Worm (Caenorhabditis elegans) whole organism, midembryonic: ENCODE results near the gene F40G12.4.

ENCODE experiments used
- T22C8.4 ChIP-seq: fragments of 200-800 bp; sonication (Bioruptor generic); IDR thresholded peaks from 2 replicates; pipeline ENCODE4 v1.3.6; 2022; ENCODE audit warnings: missing genetic modification characterization, missing compliant biosample characterization
- cog-1 ChIP-seq: sonication (generic microtip); optimal IDR thresholded peaks from 2 replicates; lab custom pipeline; 2016; ENCODE audit warnings: missing genetic modification characterization, missing compliant biosample characterization
- flt-1 ChIP-seq: fragments of 200-800 bp; sonication (Bioruptor generic); IDR thresholded peaks from 2 replicates; pipeline ENCODE4 v1.3.6; 2022; ENCODE audit warnings: missing genetic modification characterization, missing compliant biosample characterization
- klf-2 ChIP-seq: fragments of 200-800 bp; sonication (Bioruptor generic); conservative IDR thresholded peaks from 2 replicates; pipeline ENCODE4 v1.3.6; 2022; ENCODE audit warnings: missing genetic modification reagents, missing genetic modification characterization, missing compliant biosample characterization
- med-1 ChIP-seq: sonication (generic microtip); optimal IDR thresholded peaks from 2 replicates; lab custom pipeline; 2017; ENCODE audit warnings: missing genetic modification characterization, mild to moderate bottlenecking, missing compliant biosample characterization, antibody characterized with exemption, missing genetic modification reagents; ENCODE audit not compliant: insufficient read depth
- ref-1 ChIP-seq: fragments of 200-800 bp; sonication (Bioruptor generic); conservative IDR thresholded peaks from 2 replicates; pipeline ENCODE4 v1.3.6; 2022; ENCODE audit warnings: missing genetic modification reagents, missing genetic modification characterization, missing compliant biosample characterization
- tab-1 ChIP-seq: fragments of 200-800 bp; sonication (Bioruptor generic); IDR thresholded peaks from 2 replicates; pipeline ENCODE4 v1.3.6; 2022; ENCODE audit warnings: missing genetic modification characterization, missing compliant biosample characterization
- ztf-23 ChIP-seq: fragments of 200-800 bp; sonication (Bioruptor generic); IDR thresholded peaks from 2 replicates; pipeline ENCODE4 v1.3.6; 2022; ENCODE audit warnings: missing genetic modification reagents, missing genetic modification characterization, missing compliant biosample characterization
- ztf-29 ChIP-seq: fragments of 200-800 bp; sonication (Bioruptor generic); IDR thresholded peaks from 2 replicates; pipeline ENCODE4 v1.3.6; 2022; ENCODE audit warnings: missing genetic modification reagents, missing genetic modification characterization, missing compliant biosample characterization

DNA sequence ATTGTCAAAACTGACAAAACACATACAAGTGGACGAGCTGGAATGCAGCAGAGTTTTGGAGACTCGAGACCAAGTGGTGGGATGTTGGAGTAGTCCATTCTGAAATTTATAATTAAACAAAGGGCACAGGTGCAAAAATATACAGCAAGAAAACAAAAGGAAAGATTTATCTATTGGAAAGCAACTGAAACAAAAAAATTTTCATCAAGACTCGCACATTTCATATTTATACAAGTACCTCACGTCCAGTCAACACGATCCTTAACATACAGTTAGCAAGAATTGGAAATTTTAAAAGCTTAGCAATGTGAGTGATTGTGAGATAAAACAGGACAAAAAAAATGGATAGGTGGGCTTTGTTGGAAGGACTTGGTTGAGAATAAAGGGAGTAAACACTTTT is 45.7 kb upstream of the F40G12.4 start, which contains the start of gene F47B8.1:
- no peak for TF ChIP-seq flt-1 (GFP tag; lab: Robert Waterston, UW)
- no peak for TF ChIP-seq ztf-29 (GFP tag; lab: Robert Waterston, UW)
- no peak for TF ChIP-seq tab-1
- TF ChIP-seq klf-2 (GFP tag; lab: Robert Waterston, UW): no peak
- no peak for TF ChIP-seq ztf-23 (GFP tag; lab: Robert Waterston, UW)
- TF ChIP-seq T22C8.4 (GFP tag; lab: Robert Waterston, UW): no peak
- TF ChIP-seq ref-1 (GFP tag; lab: Robert Waterston, UW): no peak
- TF ChIP-seq cog-1 (tag; lab: Kevin White, UChicago): no peak
- no peak for TF ChIP-seq med-1 (GFP tag; lab: Kevin White, UChicago)
